Fruit fly (Drosophila melanogaster) whole organism, embryonic: ENCODE measurements around the gene CG15200.
A peak's percentile ranks its signal among the peaks of the same experiment; 100 is the strongest.

Experiments used
- Aef1 ChIP-seq: fragments of 200-800 bp; sonication (Bioruptor generic); IDR thresholded peaks from 3 replicates; pipeline ENCODE4 v1.3.6; 2022; ENCODE audit warnings: missing biosample characterization, missing genetic modification characterization
- B-H2 ChIP-seq: fragments of 200-800 bp; sonication (Bioruptor generic); optimal IDR thresholded peaks from 2 replicates; lab custom pipeline; 2018; ENCODE audit warnings: missing biosample characterization, mild to moderate bottlenecking, missing genetic modification characterization
- CG10274 ChIP-seq: fragments of 200-800 bp; sonication (Bioruptor generic); optimal IDR thresholded peaks from 3 replicates; lab custom pipeline; 2017; ENCODE audit warnings: missing biosample characterization, mild to moderate bottlenecking, missing genetic modification characterization
- CG11398 ChIP-seq: fragments of 200-800 bp; sonication (Bioruptor generic); optimal IDR thresholded peaks from 2 replicates; lab custom pipeline; 2016; ENCODE audit warnings: missing biosample characterization, missing genetic modification characterization
- CG12942 ChIP-seq: fragments of 200-800 bp; sonication (Bioruptor generic); optimal IDR thresholded peaks from 3 replicates; lab custom pipeline; 2016; ENCODE audit warnings: missing biosample characterization, missing genetic modification characterization
- CG1647 ChIP-seq: fragments of 200-800 bp; sonication (Bioruptor generic); optimal IDR thresholded peaks from 3 replicates; lab custom pipeline; 2016; ENCODE audit warnings: missing biosample characterization, missing genetic modification characterization
- CG17802 ChIP-seq: fragments of 200-800 bp; sonication (Bioruptor generic); optimal IDR thresholded peaks from 2 replicates; lab custom pipeline; 2018; ENCODE audit warnings: missing biosample characterization, mild to moderate bottlenecking, missing genetic modification characterization, moderate library complexity
- CG17912 ChIP-seq: fragments of 200-800 bp; sonication (Bioruptor generic); optimal IDR thresholded peaks from 2 replicates; lab custom pipeline; 2018; ENCODE audit warnings: missing biosample characterization, mild to moderate bottlenecking, missing genetic modification characterization
- CG2129 ChIP-seq: fragments of 200-800 bp; sonication (Bioruptor generic); IDR thresholded peaks from 2 replicates; pipeline ENCODE4 v1.3.6; 2022; ENCODE audit warnings: missing biosample characterization, missing genetic modification characterization; ENCODE audit not compliant: partially characterized antibody
- CG2712 ChIP-seq: fragments of 200-800 bp; optimal IDR thresholded peaks from 3 replicates; lab custom pipeline; 2019; ENCODE audit warnings: missing biosample characterization, mild to moderate bottlenecking, missing genetic modification characterization, moderate library complexity
- CG31441 ChIP-seq: fragments of 200-800 bp; sonication (Bioruptor generic); IDR thresholded peaks from 2 replicates; pipeline ENCODE4 v1.3.6; 2022; ENCODE audit warnings: missing biosample characterization, missing genetic modification characterization
- CG34376 ChIP-seq: fragments of 200-800 bp; sonication (Bioruptor generic); optimal IDR thresholded peaks from 2 replicates; lab custom pipeline; 2018; ENCODE audit warnings: missing biosample characterization, mild to moderate bottlenecking, missing genetic modification characterization
- CG6791 ChIP-seq: fragments of 200-800 bp; sonication (Bioruptor generic); IDR thresholded peaks from 3 replicates; pipeline ENCODE4 v1.3.6; 2022; ENCODE audit warnings: missing biosample characterization, missing genetic modification characterization; ENCODE audit not compliant: partially characterized antibody
- CG7839 ChIP-seq: fragments of 200-800 bp; sonication (Bioruptor generic); optimal IDR thresholded peaks from 3 replicates; lab custom pipeline; 2018; ENCODE audit warnings: missing biosample characterization, mild to moderate bottlenecking, missing genetic modification characterization, moderate library complexity
- CkIIα-i1 ChIP-seq: fragments of 200-800 bp; sonication (Bioruptor generic); IDR thresholded peaks from 2 replicates; pipeline ENCODE4 v1.3.6; 2022; ENCODE audit warnings: missing biosample characterization, missing genetic modification characterization
- Dad ChIP-seq: fragments of 200-800 bp; sonication (Bioruptor generic); optimal IDR thresholded peaks from 3 replicates; lab custom pipeline; 2016; ENCODE audit warnings: missing biosample characterization, missing genetic modification characterization
- Dek ChIP-seq: fragments of 200-800 bp; sonication (Bioruptor generic); optimal IDR thresholded peaks from 3 replicates; lab custom pipeline; 2019; ENCODE audit warnings: missing biosample characterization, mild to moderate bottlenecking, missing genetic modification characterization, moderate library complexity
- Hey ChIP-seq: fragments of 200-800 bp; sonication (Bioruptor generic); optimal IDR thresholded peaks from 3 replicates; lab custom pipeline; 2018; ENCODE audit warnings: missing biosample characterization, mild to moderate bottlenecking, missing genetic modification characterization
- Kr ChIP-seq: fragments of 200-800 bp; sonication (Bioruptor generic); optimal IDR thresholded peaks from 2 replicates; lab custom pipeline; 2017; ENCODE audit warnings: missing biosample characterization, mild to moderate bottlenecking, missing genetic modification characterization
- Meics ChIP-seq: fragments of 200-800 bp; sonication (Bioruptor generic); optimal IDR thresholded peaks from 2 replicates; lab custom pipeline; 2017; ENCODE audit warnings: missing biosample characterization, mild to moderate bottlenecking, missing genetic modification characterization
- NC2β ChIP-seq: fragments of 200-800 bp; sonication (Bioruptor generic); optimal IDR thresholded peaks from 2 replicates; lab custom pipeline; 2016; ENCODE audit warnings: missing biosample characterization, missing genetic modification characterization
- Usf ChIP-seq: fragments of 200-800 bp; sonication (Bioruptor generic); optimal IDR thresholded peaks from 2 replicates; lab custom pipeline; 2017; ENCODE audit warnings: missing genotype, missing biosample characterization, missing genetic modification characterization
- Xrp1 ChIP-seq: fragments of 200-800 bp; sonication (Bioruptor generic); IDR thresholded peaks from 2 replicates; pipeline ENCODE4 v1.3.6; 2022; ENCODE audit warnings: missing biosample characterization, missing genetic modification characterization
- dmrt99B ChIP-seq: fragments of 200-800 bp; sonication (Bioruptor generic); optimal IDR thresholded peaks from 2 replicates; lab custom pipeline; 2018; ENCODE audit warnings: missing biosample characterization, mild to moderate bottlenecking, missing genetic modification characterization, moderate library complexity
- dpn ChIP-seq, 2 experiments: fragments of 200-800 bp; sonication (Bioruptor generic); optimal IDR thresholded peaks; 3 replicates each; lab custom pipeline; 2016; ENCODE audit warnings: missing biosample characterization in 2 of 2, missing genetic modification characterization in 2 of 2
- eyg ChIP-seq: fragments of 200-800 bp; sonication (Bioruptor generic); optimal IDR thresholded peaks from 3 replicates; lab custom pipeline; 2016; ENCODE audit warnings: missing biosample characterization, missing genetic modification characterization
- gem ChIP-seq: fragments of 200-800 bp; sonication (Bioruptor generic); optimal IDR thresholded peaks from 2 replicates; lab custom pipeline; 2019; ENCODE audit warnings: missing biosample characterization, mild to moderate bottlenecking, missing genetic modification characterization, moderate library complexity
- grn ChIP-seq: fragments of 200-800 bp; sonication (Bioruptor generic); optimal IDR thresholded peaks from 3 replicates; lab custom pipeline; 2017; ENCODE audit warnings: missing biosample characterization, missing genetic modification characterization
- row ChIP-seq: fragments of 200-800 bp; sonication (Bioruptor generic); IDR thresholded peaks from 3 replicates; pipeline ENCODE4 v1.3.6; 2022; ENCODE audit warnings: missing biosample characterization, missing genetic modification characterization
- sob ChIP-seq: fragments of 200-800 bp; sonication (Bioruptor generic); IDR thresholded peaks from 2 replicates; pipeline ENCODE4 v1.3.6; 2022; ENCODE audit warnings: missing biosample characterization, missing genetic modification characterization
- tgo ChIP-seq: fragments of 200-800 bp; sonication (Bioruptor generic); IDR thresholded peaks from 3 replicates; pipeline ENCODE4 v1.3.6; 2022; ENCODE audit warnings: missing biosample characterization, missing genetic modification characterization
- tx ChIP-seq: fragments of 200-800 bp; sonication (Bioruptor generic); optimal IDR thresholded peaks from 2 replicates; lab custom pipeline; 2016; ENCODE audit warnings: missing biosample characterization, missing genetic modification characterization
- yki ChIP-seq: fragments of >200 bp; optimal IDR thresholded peaks from 3 replicates; lab custom pipeline; 2018
- z ChIP-seq: fragments of 200-800 bp; sonication (Bioruptor generic); IDR thresholded peaks from 3 replicates; pipeline ENCODE4 v1.3.6; 2022; ENCODE audit warnings: missing biosample characterization, missing genetic modification characterization
- zen ChIP-seq: fragments of 200-800 bp; sonication (Bioruptor generic); optimal IDR thresholded peaks from 3 replicates; lab custom pipeline; 2018; ENCODE audit warnings: missing biosample characterization, mild to moderate bottlenecking, missing genetic modification characterization, moderate library complexity

The CG15200 gene

dm6 chrX:11137566-11138186, 45.1 kb upstream of the CG15200 start, which contains the start of gene CDK2AP1 (continued):
- no peak for TF ChIP-seq eyg (GFP tag; lab: Kevin White, UChicago)
- TF ChIP-seq Xrp1 (GFP tag; lab: Robert Waterston, UW): peak; percentile 9; the same call in 1 of the 2 replicates
- peak; percentile 86 for TF ChIP-seq CG17802 (tag; lab: Kevin White, UChicago)
- TF ChIP-seq CG12942 (GFP tag; lab: Kevin White, UChicago): no peak
- peak; percentile 11 for TF ChIP-seq B-H2
- peak; percentile 25 for TF ChIP-seq zen (tag; lab: Kevin White, UChicago)
- TF ChIP-seq CG6791 (GFP tag; lab: Robert Waterston, UW): peak; percentile 87
- TF ChIP-seq Aef1 (GFP tag; lab: Robert Waterston, UW): peak; percentile 25; the same call in 1 of the 3 replicates
- peak; percentile 3 for TF ChIP-seq tx (GFP tag; lab: Kevin White, UChicago)
- peak; percentile 39 for TF ChIP-seq Dek (tag; lab: Kevin White, UChicago)
- TF ChIP-seq CG11398: peak; percentile 4
- peak; percentile 0 for TF ChIP-seq Meics (GFP tag; lab: Kevin White, UChicago)
- TF ChIP-seq NC2β (GFP tag; lab: Kevin White, UChicago): peak; percentile 18
- peak; percentile 27; the same call in 1 of the 2 replicates for TF ChIP-seq CG2129 (GFP tag; lab: Robert Waterston, UW)
- TF ChIP-seq CkIIα-i1 (GFP tag; lab: Robert Waterston, UW): no peak
- TF ChIP-seq sob (GFP tag; lab: Robert Waterston, UW): peak; percentile 27; the same call in 1 of the 2 replicates
- TF ChIP-seq Dad (GFP tag; lab: Kevin White, UChicago): no peak
- TF ChIP-seq CG31441: no peak
- TF ChIP-seq row (GFP tag; lab: Robert Waterston, UW): peak; percentile 77
- no peak for TF ChIP-seq gem (tag; lab: Kevin White, UChicago)
- TF ChIP-seq yki (lab: Kevin White, UChicago): no peak
- TF ChIP-seq CG2712: peak; percentile 39
- TF ChIP-seq CG17912 (GFP tag; lab: Kevin White, UChicago): no peak

- peak; percentile 20 for TF ChIP-seq CG34376 (GFP tag; lab: Kevin White, UChicago)
- no peak for TF ChIP-seq grn (GFP tag; lab: Kevin White, UChicago)
- TF ChIP-seq Kr: no peak
- TF ChIP-seq Hey: no peak
Observed at dm6 chrX:11140163-11140562, 42.6 kb upstream of the CG15200 start, which contains the start of gene ssp7. ssp7 (minus strand) TSS chrX:11140263.

- peak in 1 of 2 experiments; percentile 8 for TF ChIP-seq dpn (GFP tag; optimal IDR thresholded peaks at IDR 0.05; lab: Kevin White, UChicago)
- peak; percentile 46 for TF ChIP-seq CG7839
- TF ChIP-seq CG10274 (GFP tag; lab: Kevin White, UChicago): no peak
- TF ChIP-seq dmrt99B (tag; lab: Kevin White, UChicago): peak; percentile 50
- TF ChIP-seq tgo: no peak
Observed at dm6 chrX:11141785-11142591, 40.7 kb upstream of the CG15200 start, which contains the start of the genes CG15199 and CG15202. CG15199 (minus strand) TSS chrX:11141835. CG15202 (plus strand) TSS chrX:11142541.

- TF ChIP-seq CG1647 (no peak), Usf (GFP tag; lab: Kevin White, UChicago) (no peak), z (GFP tag; lab: Robert Waterston, UW) (0 out of 3 replicates have a peak, but pooled peaks have one; percentile 25)
Observed at dm6 chrX:11143820-11144219, 38.9 kb upstream of the CG15200 start, which contains the start of gene CG15201. CG15201 (plus strand) TSS chrX:11144120.
